Worm (Caenorhabditis elegans) whole organism, L4 larva: ENCODE measurements around the gene nlp-81.

Source experiments
- dmd-8 ChIP-seq: fragments of 200-800 bp; sonication (Bioruptor generic); IDR thresholded peaks from 2 replicates; pipeline ENCODE4 v1.3.6; 2022; ENCODE audit warnings: missing genetic modification characterization, missing compliant biosample characterization
- nhr-102 ChIP-seq: sonication (generic microtip); optimal IDR thresholded peaks from 2 replicates; lab custom pipeline; 2016; ENCODE audit warnings: mild to moderate bottlenecking, missing genetic modification characterization, moderate library complexity, missing compliant biosample characterization

- no peak for TF ChIP-seq dmd-8 (GFP tag; lab: Robert Waterston, UW)
- no peak for TF ChIP-seq nhr-102 (tag; lab: Kevin White, UChicago)
Observed at ce11 chrIV:3166896-3167295, 9.0 kb downstream of the nlp-81 start.
